Fruit fly (Drosophila melanogaster): ENCODE measurements around the gene Arl8.
A peak's percentile ranks its signal among the peaks of the same experiment; 100 is the strongest.

Arl8 gene

dm6 chr3R:8093824-8094223 is 32.6 kb upstream of the Arl8 start, which contains the start of gene CG7900:
CG7900 (plus strand) TSS chr3R:8094124.
- peak; percentile 17 to 27 for TF ChIP-seq dl (GFP tag; optimal IDR thresholded peaks at IDR 0.05; ENCODE audit: insufficient read depth in 1 of 2, partially characterized antibody in 2 of 2)
- peak; percentile 73 for TF ChIP-seq Dif (GFP tag; optimal IDR thresholded peaks at IDR 0.05; ENCODE audit: partially characterized antibody)
- TF ChIP-seq Vsx2 (GFP tag; optimal IDR thresholded peaks at IDR 0.05; ENCODE audit: partially characterized antibody) = peak; percentile 6
- TF ChIP-seq Jra (GFP tag; optimal IDR thresholded peaks at IDR 0.05) = peak; percentile 2
- TF ChIP-seq Hnf4 (GFP tag; optimal IDR thresholded peaks at IDR 0.05) = peak; percentile 3

dm6 chr3R:8105088-8105542 is 21.3 kb upstream of the Arl8 start, which contains the start of gene puc:
puc (plus strand) TSS chr3R:8105332.
- TF ChIP-seq rgr (GFP tag; optimal IDR thresholded peaks at IDR 0.05) (peak; percentile 61), Jra (GFP tag; optimal IDR thresholded peaks at IDR 0.05) (peak; percentile 35), dl (GFP tag; optimal IDR thresholded peaks at IDR 0.05; ENCODE audit: insufficient read depth in 1 of 2, partially characterized antibody in 2 of 2) (peak; percentile 14 to 56), Dif (GFP tag; optimal IDR thresholded peaks at IDR 0.05; ENCODE audit: partially characterized antibody) (peak; percentile 81), ey (GFP tag; optimal IDR thresholded peaks at IDR 0.05) (no peak), Vsx2 (GFP tag; optimal IDR thresholded peaks at IDR 0.05; ENCODE audit: partially characterized antibody) (peak; percentile 92), GATAd (GFP tag; optimal IDR thresholded peaks at IDR 0.05) (no peak), Mio (GFP tag; optimal IDR thresholded peaks at IDR 0.05) (no peak), N (GFP tag; optimal IDR thresholded peaks at IDR 0.05) (no peak), dsf (GFP tag; optimal IDR thresholded peaks at IDR 0.05; ENCODE audit: borderline replicate concordance) (peak; percentile 44), h (GFP tag; optimal IDR thresholded peaks at IDR 0.05) (peak; percentile 66), fru (GFP tag; optimal IDR thresholded peaks at IDR 0.05) (peak; percentile 28), dmrt93B (GFP tag; optimal IDR thresholded peaks at IDR 0.05) (no peak), CG9705 (GFP tag; optimal IDR thresholded peaks at IDR 0.05) (no peak), HLH106 (tag; optimal IDR thresholded peaks at IDR 0.05) (peak; percentile 16), Rel (GFP tag; optimal IDR thresholded peaks at IDR 0.05) (no peak), Rel (tag; optimal IDR thresholded peaks at IDR 0.05) (peak; percentile 46), tai (GFP tag; optimal IDR thresholded peaks at IDR 0.05) (peak; percentile 26), foxo (GFP tag; optimal IDR thresholded peaks at IDR 0.05) (peak; percentile 22 to 55), sv (GFP tag; optimal IDR thresholded peaks at IDR 0.05) (peak; percentile 17), psq (GFP tag; optimal IDR thresholded peaks at IDR 0.05) (peak; percentile 93), br (GFP tag; optimal IDR thresholded peaks at IDR 0.05) (peak; percentile 24), jim (GFP tag; optimal IDR thresholded peaks at IDR 0.05) (no peak), brk (GFP tag; optimal IDR thresholded peaks at IDR 0.05) (peak; percentile 78), Hr83 (GFP tag; optimal IDR thresholded peaks at IDR 0.05; ENCODE audit: poor library complexity, severe bottlenecking) (peak; percentile 89), Myc (optimal IDR thresholded peaks at IDR 0.05) (peak; percentile 22), woc (GFP tag; optimal IDR thresholded peaks at IDR 0.05) (no peak), Dfd (GFP tag; optimal IDR thresholded peaks at IDR 0.05) (no peak), Hnf4 (GFP tag; optimal IDR thresholded peaks at IDR 0.05) (peak; percentile 66), CrebA (GFP tag; optimal IDR thresholded peaks at IDR 0.05; ENCODE audit: borderline replicate concordance) (no peak), sage (GFP tag; optimal IDR thresholded peaks at IDR 0.05) (peak; percentile 20), lola (GFP tag; optimal IDR thresholded peaks at IDR 0.05) (no peak), usp (GFP tag; optimal IDR thresholded peaks at IDR 0.05) (no peak), OdsH (GFP tag; optimal IDR thresholded peaks at IDR 0.05) (peak; percentile 49), Hr78 (GFP tag; optimal IDR thresholded peaks at IDR 0.05) (no peak), pan (optimal IDR thresholded peaks at IDR 0.05) (no peak), Sp1 (GFP tag; optimal IDR thresholded peaks at IDR 0.05) (peak; percentile 62), Abd-B (GFP tag; optimal IDR thresholded peaks at IDR 0.05) (no peak), CG32264 (GFP tag; optimal IDR thresholded peaks at IDR 0.05) (no peak)

Measured in whole organism, wandering third instar larva.